Worm (Caenorhabditis elegans) whole organism, late embryonic: ENCODE results near the gene Y26G10.6.

Experiments used
- C38D4.7 ChIP-seq: fragments of 200-800 bp; sonication (Bioruptor generic); optimal IDR thresholded peaks from 2 replicates; lab custom pipeline; 2018; ENCODE audit warnings: mild to moderate bottlenecking, missing genetic modification characterization, moderate library complexity, missing compliant biosample characterization
- ceh-9 ChIP-seq: sonication (generic microtip); optimal IDR thresholded peaks from 2 replicates; lab custom pipeline; 2016; ENCODE audit warnings: mild to moderate bottlenecking, missing genetic modification characterization, inconsistent platforms, missing compliant biosample characterization
- dve-1 ChIP-seq: sonication (generic microtip); optimal IDR thresholded peaks from 2 replicates; lab custom pipeline; 2017; ENCODE audit warnings: antibody characterized with exemption, mild to moderate bottlenecking, missing genetic modification characterization, missing compliant biosample characterization
- elt-2 ChIP-seq: sonication (generic microtip); optimal IDR thresholded peaks from 2 replicates; lab custom pipeline; 2016; ENCODE audit warnings: missing genetic modification reagents, missing genetic modification characterization, missing compliant biosample characterization
- lim-6 ChIP-seq: sonication (generic microtip); optimal IDR thresholded peaks from 2 replicates; lab custom pipeline; 2016; ENCODE audit warnings: missing genetic modification characterization, missing compliant biosample characterization
- pha-4 ChIP-seq: fragments of 150-350 bp; optimal IDR thresholded peaks from 2 replicates; lab custom pipeline; 2018; ENCODE audit warnings: missing biosample characterization, missing genetic modification reagents, missing genetic modification characterization
- pros-1 ChIP-seq: fragments of 150-350 bp; optimal IDR thresholded peaks from 2 replicates; lab custom pipeline; 2014; ENCODE audit warnings: missing biosample characterization, missing genetic modification reagents, missing genetic modification characterization
- syd-9 ChIP-seq: sonication (generic microtip); optimal IDR thresholded peaks from 2 replicates; lab custom pipeline; 2016; ENCODE audit warnings: mild to moderate bottlenecking, missing genetic modification characterization, moderate library complexity, missing compliant biosample characterization

DNA sequence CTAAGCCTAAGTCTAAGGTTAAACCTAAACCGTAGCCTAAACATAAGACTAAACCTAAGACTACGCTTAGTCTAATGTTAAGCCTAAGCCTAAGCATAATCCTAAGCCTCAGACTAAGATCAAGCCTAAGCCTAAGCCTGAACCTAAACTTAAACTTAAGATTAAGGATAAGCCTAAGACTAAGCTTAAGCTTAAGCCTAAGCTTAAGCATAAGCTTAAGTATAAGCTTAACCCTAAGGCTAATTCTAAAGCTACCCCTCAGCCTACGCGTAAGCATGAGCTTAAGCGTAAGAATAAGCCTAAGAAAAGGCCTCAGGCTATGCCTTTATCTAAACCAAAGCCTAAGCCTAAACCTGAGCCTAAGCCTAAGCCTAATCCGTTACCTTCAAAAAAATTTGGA is 28.6 kb downstream of the Y26G10.6 start:
- TF ChIP-seq lim-6 (no peak), dve-1 (tag; lab: Kevin White, UChicago) (peak; percentile 84), pha-4 (tag; lab: Kevin White, UChicago) (no peak), elt-2 (tag; lab: Kevin White, UChicago) (no peak), C38D4.7 (GFP tag; lab: Kevin White, UChicago) (no peak), syd-9 (tag; lab: Kevin White, UChicago) (no peak), pros-1 (tag; lab: Kevin White, UChicago) (no peak), ceh-9 (tag; lab: Kevin White, UChicago) (no peak)
